Worm (Caenorhabditis elegans) whole organism, L1 larva: Measurements from ENCODE around the gene lrr-1.

Source experiments
- C04F5.9 ChIP-seq: sonication (generic microtip); optimal IDR thresholded peaks from 2 replicates; lab custom pipeline; 2016; ENCODE audit warnings: missing genetic modification characterization, missing compliant biosample characterization
- C16A3.4 ChIP-seq: fragments of 150-350 bp; optimal IDR thresholded peaks from 2 replicates; lab custom pipeline; 2014; ENCODE audit warnings: missing biosample characterization, missing genetic modification characterization
- aly-2 ChIP-seq: fragments of 150-350 bp; optimal IDR thresholded peaks from 2 replicates; lab custom pipeline; 2014; ENCODE audit warnings: missing biosample characterization, missing genetic modification characterization
- blmp-1 ChIP-seq: fragments of 150-350 bp; optimal IDR thresholded peaks from 2 replicates; lab custom pipeline; 2014; ENCODE audit warnings: missing biosample characterization, missing genetic modification characterization
- ceh-88 ChIP-seq: fragments of 200-800 bp; sonication (Bioruptor generic); IDR thresholded peaks from 2 replicates; pipeline ENCODE4 v1.3.6; 2022; ENCODE audit warnings: missing genetic modification characterization, missing compliant biosample characterization
- ceh-90 ChIP-seq: sonication (generic microtip); optimal IDR thresholded peaks from 2 replicates; lab custom pipeline; 2016; ENCODE audit warnings: missing genetic modification characterization, missing compliant biosample characterization
- ces-1 ChIP-seq: fragments of 150-350 bp; optimal IDR thresholded peaks from 2 replicates; lab custom pipeline; 2014; ENCODE audit warnings: missing biosample characterization, missing genetic modification reagents, missing genetic modification characterization
- dpl-1 ChIP-seq, 3 experiments: fragments of 150-350 bp in 2 of 3; sonication (generic microtip) in 1 of 3; optimal IDR thresholded peaks; 2 replicates each; lab custom pipeline; 2014 to 2017; ENCODE audit warnings: missing biosample characterization in 3 of 3, missing genetic modification characterization in 3 of 3, missing genetic modification reagents in 3 of 3
- dsc-1 ChIP-seq: sonication (generic microtip); optimal IDR thresholded peaks from 2 replicates; lab custom pipeline; 2016; ENCODE audit warnings: mild to moderate bottlenecking, missing genetic modification characterization, missing compliant biosample characterization
- efl-1 ChIP-seq, 4 experiments: fragments of 150-350 bp; optimal IDR thresholded peaks in 3 of 4; peaks in 1 of 4; 1 replicate in 1 of 4; 2 replicates in 3 of 4; lab custom pipeline; 2014; ENCODE audit warnings: missing biosample characterization in 2 of 4, missing genetic modification characterization in 2 of 4, missing genetic modification reagents in 2 of 4
- egl-27 ChIP-seq, 2 experiments: fragments of 150-350 bp in 1 of 2; sonication (generic microtip); optimal IDR thresholded peaks; 3 replicates each; lab custom pipeline; 2017 to 2018; ENCODE audit warnings: missing biosample characterization in 2 of 2, missing genetic modification characterization in 2 of 2, missing genetic modification reagents in 2 of 2
- elt-2 ChIP-seq: sonication (generic microtip); optimal IDR thresholded peaks from 2 replicates; lab custom pipeline; 2016; ENCODE audit warnings: missing genetic modification characterization, mild to moderate bottlenecking, inconsistent platforms, missing compliant biosample characterization, missing genetic modification reagents
- ets-5 ChIP-seq: fragments of 200-800 bp; sonication (Bioruptor generic); IDR thresholded peaks from 2 replicates; pipeline ENCODE4 v1.3.6; 2022; ENCODE audit warnings: missing genetic modification characterization, missing compliant biosample characterization
- fkh-10 ChIP-seq: sonication (generic microtip); optimal IDR thresholded peaks from 2 replicates; lab custom pipeline; 2017; ENCODE audit warnings: missing biosample characterization, missing genetic modification reagents, missing genetic modification characterization
- grh-1 ChIP-seq: fragments of 200-800 bp; sonication (Bioruptor generic); IDR thresholded peaks from 2 replicates; pipeline ENCODE4 v1.3.6; 2022; ENCODE audit warnings: missing genetic modification reagents, missing genetic modification characterization, missing compliant biosample characterization
- hlh-17 ChIP-seq: fragments of 200-800 bp; sonication (Bioruptor generic); optimal IDR thresholded peaks from 2 replicates; lab custom pipeline; 2018; ENCODE audit warnings: missing genetic modification characterization, mild to moderate bottlenecking, missing compliant biosample characterization, moderate library complexity, borderline replicate concordance
- hlh-4 ChIP-seq: sonication (generic microtip); optimal IDR thresholded peaks from 2 replicates; lab custom pipeline; 2016; ENCODE audit warnings: mild to moderate bottlenecking, missing genetic modification characterization, missing compliant biosample characterization
- jun-1 ChIP-seq: fragments of 150-350 bp; optimal IDR thresholded peaks from 2 replicates; lab custom pipeline; 2014; ENCODE audit warnings: missing biosample characterization, missing genetic modification reagents, missing genetic modification characterization
- lin-13 ChIP-seq: fragments of 150-350 bp; optimal IDR thresholded peaks from 2 replicates; lab custom pipeline; 2014; ENCODE audit warnings: missing biosample characterization, missing genetic modification reagents, missing genetic modification characterization
- lin-14 ChIP-seq: fragments of 200-800 bp; sonication (Bioruptor generic); optimal IDR thresholded peaks from 2 replicates; lab custom pipeline; 2018; ENCODE audit warnings: mild to moderate bottlenecking, missing genetic modification characterization, moderate library complexity, missing compliant biosample characterization
- lin-15B ChIP-seq: fragments of 150-350 bp; sonication (generic microtip); optimal IDR thresholded peaks from 3 replicates; lab custom pipeline; 2014; ENCODE audit warnings: missing biosample characterization, missing genetic modification characterization
- lsy-2 ChIP-seq, 2 experiments: fragments of 150-350 bp; optimal IDR thresholded peaks; 2 replicates each; lab custom pipeline; 2014; ENCODE audit warnings: missing biosample characterization in 2 of 2, missing genetic modification characterization in 2 of 2
- mab-9 ChIP-seq: fragments of 200-800 bp; sonication (Bioruptor generic); IDR thresholded peaks from 2 replicates; pipeline ENCODE4 v1.3.6; 2022; ENCODE audit warnings: missing genetic modification reagents, missing genetic modification characterization, missing compliant biosample characterization
- mdl-1 ChIP-seq, 2 experiments: fragments of 150-350 bp; optimal IDR thresholded peaks; 2 replicates each; lab custom pipeline; 2014 to 2017; ENCODE audit warnings: missing biosample characterization in 2 of 2, missing genetic modification characterization in 2 of 2, inconsistent platforms in 1 of 2
- nhr-12 ChIP-seq: sonication (generic microtip); optimal IDR thresholded peaks from 2 replicates; lab custom pipeline; 2017; ENCODE audit warnings: missing biosample characterization, missing genetic modification characterization
- nhr-19 ChIP-seq: fragments of 200-800 bp; sonication (Bioruptor generic); conservative IDR thresholded peaks from 2 replicates; pipeline ENCODE4 v1.3.6; 2022; ENCODE audit warnings: missing genetic modification characterization, missing compliant biosample characterization
- nhr-237 ChIP-seq: fragments of 150-350 bp; optimal IDR thresholded peaks from 2 replicates; lab custom pipeline; 2014; ENCODE audit warnings: missing biosample characterization, missing genetic modification characterization
- nhr-28 ChIP-seq: fragments of 150-350 bp; optimal IDR thresholded peaks from 2 replicates; lab custom pipeline; 2014; ENCODE audit warnings: missing biosample characterization, missing genetic modification characterization
- nhr-47 ChIP-seq: sonication (generic microtip); optimal IDR thresholded peaks from 2 replicates; lab custom pipeline; 2016; ENCODE audit warnings: mild to moderate bottlenecking, missing genetic modification characterization, moderate library complexity, missing compliant biosample characterization
- nhr-84 ChIP-seq: sonication (generic microtip); optimal IDR thresholded peaks from 2 replicates; lab custom pipeline; 2017; ENCODE audit warnings: missing biosample characterization, missing genetic modification characterization
- nhr-85 ChIP-seq: sonication (generic microtip); peaks from one replicate; lab custom pipeline; 2016; ENCODE audit warnings: missing genetic modification characterization, inconsistent platforms, missing compliant biosample characterization
- sox-4 ChIP-seq: sonication (generic microtip); optimal IDR thresholded peaks from 2 replicates; lab custom pipeline; 2016; ENCODE audit warnings: missing genetic modification characterization, missing compliant biosample characterization
- sptf-1 ChIP-seq: fragments of 150-350 bp; optimal IDR thresholded peaks from 2 replicates; lab custom pipeline; 2014; ENCODE audit warnings: missing biosample characterization, missing genetic modification characterization
- sup-37 ChIP-seq: fragments of 200-800 bp; sonication (Bioruptor generic); optimal IDR thresholded peaks from 2 replicates; lab custom pipeline; 2018; ENCODE audit warnings: mild to moderate bottlenecking, missing genetic modification characterization, missing compliant biosample characterization
- swsn-7 ChIP-seq: sonication (generic microtip); optimal IDR thresholded peaks from 2 replicates; lab custom pipeline; 2016; ENCODE audit warnings: missing genetic modification characterization, missing compliant biosample characterization
- tlp-1 ChIP-seq: fragments of 150-350 bp; optimal IDR thresholded peaks from 2 replicates; lab custom pipeline; 2014; ENCODE audit warnings: missing biosample characterization, missing genetic modification characterization
- unc-130 ChIP-seq: fragments of 150-350 bp; optimal IDR thresholded peaks from 2 replicates; lab custom pipeline; 2017; ENCODE audit warnings: missing biosample characterization, missing genetic modification characterization, inconsistent platforms
- unc-86 ChIP-seq: sonication (generic microtip); optimal IDR thresholded peaks from 2 replicates; lab custom pipeline; 2016; ENCODE audit warnings: missing genetic modification characterization, missing compliant biosample characterization
- xbp-1 ChIP-seq: sonication (generic microtip); optimal IDR thresholded peaks from 2 replicates; lab custom pipeline; 2016; ENCODE audit warnings: missing genetic modification characterization, missing compliant biosample characterization

Gene lrr-1

DNA sequence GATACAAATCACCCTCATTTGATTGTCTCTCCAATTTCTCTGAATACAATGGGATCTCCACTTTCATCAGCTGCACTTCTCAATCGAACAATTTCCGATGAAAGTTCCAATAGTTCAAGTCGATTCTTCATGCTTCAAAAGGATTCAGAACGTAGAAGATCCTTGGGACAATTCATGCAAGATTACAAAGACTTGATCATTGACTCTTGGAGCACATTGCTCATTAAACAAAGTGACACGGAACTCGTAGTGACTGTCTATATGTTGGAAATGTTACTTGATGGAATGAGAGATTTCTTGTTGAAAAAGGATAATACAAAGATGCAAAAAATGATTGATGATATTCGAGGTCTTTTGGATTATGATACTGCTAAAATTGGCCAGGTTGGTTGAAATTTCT is 8.3 kb downstream of the lrr-1 start:
- no peak for TF ChIP-seq swsn-7 (tag; lab: Kevin White, UChicago)
- TF ChIP-seq sup-37 (GFP tag; lab: Kevin White, UChicago) = no peak
- no peak for TF ChIP-seq unc-130
- no peak for TF ChIP-seq lin-15B
- TF ChIP-seq dpl-1 (GFP tag; optimal IDR thresholded peaks at IDR 0.05; lab: Kevin White, UChicago) = no peak
- no peak for TF ChIP-seq sptf-1 (tag; lab: Kevin White, UChicago)
- no peak for TF ChIP-seq C16A3.4
- TF ChIP-seq, all 84 proteins: peak for 0

ce11 chrII:5022381-5022855 is 13.8 kb downstream of the lrr-1 start, which contains the start of the genes nsy-1 and F59A6.13:
Gene nsy-1 (plus strand): TSS chrII:5022757.
Gene F59A6.13 (plus strand): TSS chrII:5022805.
- TF ChIP-seq efl-1 (optimal IDR thresholded peaks at IDR 0.05; lab: Kevin White, UChicago) (no peak), efl-1 (GFP tag; optimal IDR thresholded peaks at IDR 0.05 in 1 of 2; lab: Kevin White, UChicago) (peak in 1 of 2 experiments; percentile 72), mdl-1 (tag; optimal IDR thresholded peaks at IDR 0.05; lab: Kevin White, UChicago) (no peak), elt-2 (tag; lab: Kevin White, UChicago) (peak; percentile 97)

- TF ChIP-seq ceh-88 (GFP tag; lab: Robert Waterston, UW) (0 out of 2 replicates have a peak, but pooled peaks have one; percentile 10), lin-14 (peak; percentile 4), nhr-19 (GFP tag; lab: Robert Waterston, UW) (no peak), nhr-237 (tag; lab: Kevin White, UChicago) (no peak), ces-1 (GFP tag; lab: Kevin White, UChicago) (no peak), jun-1 (tag; lab: Kevin White, UChicago) (no peak), aly-2 (tag; lab: Kevin White, UChicago) (no peak), grh-1 (GFP tag; lab: Robert Waterston, UW) (no peak), nhr-47 (tag; lab: Kevin White, UChicago) (no peak), lsy-2 (tag; optimal IDR thresholded peaks at IDR 0.05; lab: Kevin White, UChicago) (peak in 1 of 2 experiments; percentile 21), tlp-1 (tag; lab: Kevin White, UChicago) (no peak), hlh-17 (GFP tag; lab: Kevin White, UChicago) (no peak), nhr-84 (tag; lab: Kevin White, UChicago) (no peak), blmp-1 (tag; lab: Kevin White, UChicago) (peak; percentile 35), lin-15B (no peak), unc-86 (tag; lab: Kevin White, UChicago) (no peak), sox-4 (tag; lab: Kevin White, UChicago) (no peak), mab-9 (GFP tag; lab: Robert Waterston, UW) (no peak), C04F5.9 (no peak), ceh-90 (tag; lab: Kevin White, UChicago) (no peak), fkh-10 (no peak), nhr-28 (tag; lab: Kevin White, UChicago) (no peak), lin-13 (no peak), egl-27 (tag; optimal IDR thresholded peaks at IDR 0.05; lab: Kevin White, UChicago) (no peak), hlh-4 (tag; lab: Kevin White, UChicago) (no peak), nhr-85 (tag; lab: Kevin White, UChicago) (no peak), dsc-1 (tag; lab: Kevin White, UChicago) (no peak), elt-2 (tag; lab: Kevin White, UChicago) (no peak), xbp-1 (tag; lab: Kevin White, UChicago) (no peak), ets-5 (GFP tag; lab: Robert Waterston, UW) (no peak), nhr-12 (tag; lab: Kevin White, UChicago) (no peak), dpl-1 (GFP tag; optimal IDR thresholded peaks at IDR 0.05; lab: Kevin White, UChicago) (no peak)
Measured at ce11 chrII:5021518-5021917, 14.7 kb downstream of the lrr-1 start.
